Worm (Caenorhabditis elegans): ENCODE results near the gene F37C4.5.

ce11 chrIV:3909114-3909513, 35.5 kb upstream of the F37C4.5 start, which contains the start of gene F56D6.13:
- TF ChIP-seq lin-39 (tag; optimal IDR thresholded peaks at IDR 0.05) (no peak), pqm-1 (tag; optimal IDR thresholded peaks at IDR 0.05) (no peak), nhr-12 (tag; optimal IDR thresholded peaks at IDR 0.05) (no peak), nfya-1 (tag; optimal IDR thresholded peaks at IDR 0.05; ENCODE audit: insufficient read depth) (no peak), tbx-2 (tag; optimal IDR thresholded peaks at IDR 0.05) (no peak)

All from whole organism, L3 larva.